Fruit fly (Drosophila melanogaster) whole organism, embryonic: Measurements from ENCODE around the gene Vm26Aa.

Experiments used
- ATbp ChIP-seq: fragments of 200-800 bp; sonication (Bioruptor generic); optimal IDR thresholded peaks from 2 replicates; lab custom pipeline; 2017; ENCODE audit warnings: missing biosample characterization, mild to moderate bottlenecking, missing genetic modification characterization, missing genetic modification reagents
- B-H2 ChIP-seq: fragments of 200-800 bp; sonication (Bioruptor generic); optimal IDR thresholded peaks from 2 replicates; lab custom pipeline; 2018; ENCODE audit warnings: missing biosample characterization, mild to moderate bottlenecking, missing genetic modification characterization
- BtbVII ChIP-seq: fragments of 200-800 bp; sonication (Bioruptor generic); optimal IDR thresholded peaks from 3 replicates; lab custom pipeline; 2017; ENCODE audit warnings: missing biosample characterization, mild to moderate bottlenecking, missing genetic modification characterization
- CG10267 ChIP-seq: fragments of 200-800 bp; sonication (Bioruptor generic); optimal IDR thresholded peaks from 2 replicates; lab custom pipeline; 2018; ENCODE audit warnings: missing biosample characterization, mild to moderate bottlenecking, missing genetic modification characterization, moderate library complexity
- CG10366 ChIP-seq: fragments of 200-800 bp; sonication (Bioruptor generic); IDR thresholded peaks from 2 replicates; pipeline ENCODE4 v1.3.6; 2022; ENCODE audit warnings: missing biosample characterization, missing genetic modification characterization
- CG12071 ChIP-seq: fragments of 200-800 bp; sonication (Bioruptor generic); optimal IDR thresholded peaks from 3 replicates; lab custom pipeline; 2018; ENCODE audit warnings: missing biosample characterization, mild to moderate bottlenecking, missing genetic modification characterization
- CG12299 ChIP-seq: fragments of 200-800 bp; sonication (Bioruptor generic); optimal IDR thresholded peaks from 2 replicates; lab custom pipeline; 2018; ENCODE audit warnings: missing biosample characterization, mild to moderate bottlenecking, missing genetic modification characterization
- CG12391 ChIP-seq: fragments of 200-800 bp; sonication (Bioruptor generic); optimal IDR thresholded peaks from 3 replicates; lab custom pipeline; 2018; ENCODE audit warnings: missing biosample characterization, mild to moderate bottlenecking, missing genetic modification characterization, moderate library complexity
- CG14441 ChIP-seq: fragments of 200-800 bp; sonication (Bioruptor generic); IDR thresholded peaks from 2 replicates; pipeline ENCODE4 v1.3.6; 2022; ENCODE audit warnings: missing biosample characterization, missing genetic modification characterization
- CG14860 ChIP-seq: fragments of 200-800 bp; sonication (Bioruptor generic); IDR thresholded peaks from 3 replicates; pipeline ENCODE4 v1.3.6; 2022; ENCODE audit warnings: missing biosample characterization, missing genetic modification characterization; ENCODE audit not compliant: partially characterized antibody
- CG15479 ChIP-seq: fragments of 200-800 bp; sonication (Bioruptor generic); optimal IDR thresholded peaks from 3 replicates; lab custom pipeline; 2019; ENCODE audit warnings: missing biosample characterization, mild to moderate bottlenecking, missing genetic modification characterization, moderate library complexity
- CG17186 ChIP-seq: fragments of 200-800 bp; sonication (Bioruptor generic); optimal IDR thresholded peaks from 3 replicates; lab custom pipeline; 2017; ENCODE audit warnings: missing biosample characterization, missing genetic modification reagents, missing genetic modification characterization
- CG1832 ChIP-seq: fragments of 200-800 bp; sonication (Bioruptor generic); optimal IDR thresholded peaks from 2 replicates; lab custom pipeline; 2017; ENCODE audit warnings: missing biosample characterization, mild to moderate bottlenecking, missing genetic modification characterization, inconsistent platforms
- CG18476 ChIP-seq: fragments of 200-800 bp; sonication (Bioruptor generic); optimal IDR thresholded peaks from 2 replicates; lab custom pipeline; 2016; ENCODE audit warnings: missing biosample characterization, mild to moderate bottlenecking, missing genetic modification characterization
- CG2199 ChIP-seq: fragments of 200-800 bp; sonication (Bioruptor generic); IDR thresholded peaks from 3 replicates; pipeline ENCODE4 v1.3.6; 2022; ENCODE audit warnings: missing biosample characterization, missing genetic modification characterization
- CG30403 ChIP-seq: fragments of 200-800 bp; sonication (Bioruptor generic); optimal IDR thresholded peaks from 3 replicates; lab custom pipeline; 2016; ENCODE audit warnings: missing biosample characterization, missing genetic modification characterization
- CG3065 ChIP-seq: fragments of 200-800 bp; sonication (Bioruptor generic); optimal IDR thresholded peaks from 2 replicates; lab custom pipeline; 2016; ENCODE audit warnings: missing biosample characterization, missing genetic modification characterization
- CG34376 ChIP-seq: fragments of 200-800 bp; sonication (Bioruptor generic); optimal IDR thresholded peaks from 2 replicates; lab custom pipeline; 2018; ENCODE audit warnings: missing biosample characterization, mild to moderate bottlenecking, missing genetic modification characterization
- CG3838 ChIP-seq: fragments of 200-800 bp; sonication (Bioruptor generic); optimal IDR thresholded peaks from 3 replicates; lab custom pipeline; 2016; ENCODE audit warnings: missing biosample characterization, missing genetic modification characterization
- CG4820 ChIP-seq: fragments of 200-800 bp; sonication (Bioruptor generic); optimal IDR thresholded peaks from 3 replicates; lab custom pipeline; 2016; ENCODE audit warnings: missing biosample characterization, missing genetic modification characterization
- CG7987 ChIP-seq: fragments of 200-800 bp; sonication (Bioruptor generic); optimal IDR thresholded peaks from 2 replicates; lab custom pipeline; 2018; ENCODE audit warnings: missing biosample characterization, mild to moderate bottlenecking, missing genetic modification characterization, moderate library complexity
- CG8924 ChIP-seq: fragments of 200-800 bp; optimal IDR thresholded peaks from 3 replicates; lab custom pipeline; 2019; ENCODE audit warnings: missing biosample characterization, mild to moderate bottlenecking, missing genetic modification characterization, moderate library complexity
- CG9727 ChIP-seq: fragments of 200-800 bp; sonication (Bioruptor generic); optimal IDR thresholded peaks from 3 replicates; lab custom pipeline; 2017; ENCODE audit warnings: missing biosample characterization, mild to moderate bottlenecking, missing genetic modification characterization
- CG9876 ChIP-seq: fragments of 200-800 bp; sonication (Bioruptor generic); optimal IDR thresholded peaks from 2 replicates; lab custom pipeline; 2016; ENCODE audit warnings: missing biosample characterization, missing genetic modification characterization
- Deaf1 ChIP-seq: fragments of 200-800 bp; optimal IDR thresholded peaks from 3 replicates; lab custom pipeline; 2019; ENCODE audit warnings: missing biosample characterization, mild to moderate bottlenecking, missing genetic modification characterization, moderate library complexity
- Dip2 ChIP-seq: fragments of 200-800 bp; sonication (Bioruptor generic); IDR thresholded peaks from 2 replicates; pipeline ENCODE4 v1.3.6; 2022; ENCODE audit warnings: missing biosample characterization, missing genetic modification characterization
- Hr78 ChIP-seq, 2 experiments: fragments of 200-800 bp in 1 of 2; fragments of >200 bp in 1 of 2; sonication (Bioruptor generic) in 1 of 2; optimal IDR thresholded peaks; 2 replicates each; lab custom pipeline; 2017 to 2019; ENCODE audit warnings: missing biosample characterization in 2 of 2, missing genetic modification characterization in 2 of 2, mild to moderate bottlenecking in 1 of 2, moderate library complexity in 1 of 2
- Med ChIP-seq: fragments of 200-800 bp; sonication (Bioruptor generic); peaks from one replicate; lab custom pipeline; 2016; ENCODE audit warnings: missing biosample characterization, missing genetic modification characterization, mild to moderate bottlenecking, inconsistent platforms, moderate library complexity
- NFAT ChIP-seq: fragments of 200-800 bp; sonication (Bioruptor generic); IDR thresholded peaks from 2 replicates; pipeline ENCODE4 v1.3.6; 2022; ENCODE audit warnings: missing biosample characterization, missing genetic modification characterization
- Nf-YB ChIP-seq: fragments of 200-800 bp; sonication (Bioruptor generic); optimal IDR thresholded peaks from 3 replicates; lab custom pipeline; 2019; ENCODE audit warnings: missing biosample characterization, mild to moderate bottlenecking, missing genetic modification characterization, moderate library complexity
- Pdp1 ChIP-seq, 2 experiments: fragments of 200-800 bp; sonication (Bioruptor generic); optimal IDR thresholded peaks; 3 replicates each; lab custom pipeline; 2016; ENCODE audit warnings: missing biosample characterization in 2 of 2, missing genetic modification characterization in 2 of 2, mild to moderate bottlenecking in 1 of 2, moderate library complexity in 1 of 2
- amos ChIP-seq: fragments of 200-800 bp; sonication (Bioruptor generic); IDR thresholded peaks from 2 replicates; pipeline ENCODE4 v1.3.6; 2022; ENCODE audit warnings: missing biosample characterization, missing genetic modification characterization; ENCODE audit not compliant: partially characterized antibody
- bowl ChIP-seq: fragments of 200-800 bp; sonication (Bioruptor generic); IDR thresholded peaks from 2 replicates; pipeline ENCODE4 v1.3.6; 2022; ENCODE audit warnings: missing biosample characterization, missing genetic modification characterization
- br ChIP-seq: fragments of >200 bp; optimal IDR thresholded peaks from 2 replicates; lab custom pipeline; 2017
- disco-r ChIP-seq: fragments of 200-800 bp; sonication (Bioruptor generic); optimal IDR thresholded peaks from 2 replicates; lab custom pipeline; 2016; ENCODE audit warnings: missing biosample characterization, missing genetic modification characterization
- ewg ChIP-seq: fragments of 200-800 bp; sonication (Bioruptor generic); optimal IDR thresholded peaks from 3 replicates; lab custom pipeline; 2017; ENCODE audit warnings: mild to moderate bottlenecking, missing biosample characterization, missing genetic modification reagents, missing genetic modification characterization
- grn ChIP-seq: fragments of 200-800 bp; sonication (Bioruptor generic); optimal IDR thresholded peaks from 3 replicates; lab custom pipeline; 2017; ENCODE audit warnings: missing biosample characterization, missing genetic modification characterization
- gt ChIP-seq: fragments of 200-800 bp; sonication (Bioruptor generic); IDR thresholded peaks from 2 replicates; pipeline ENCODE4 v1.3.6; 2022; ENCODE audit warnings: missing biosample characterization, missing genetic modification characterization
- lilli ChIP-seq: fragments of 200-800 bp; sonication (Bioruptor generic); optimal IDR thresholded peaks from 3 replicates; lab custom pipeline; 2016; ENCODE audit warnings: missing biosample characterization, missing genetic modification characterization
- nom ChIP-seq: fragments of 200-800 bp; sonication (Bioruptor generic); optimal IDR thresholded peaks from 2 replicates; lab custom pipeline; 2017; ENCODE audit warnings: missing biosample characterization, missing genetic modification characterization, mild to moderate bottlenecking, moderate library complexity, missing genetic modification reagents
- phol ChIP-seq: fragments of 200-800 bp; sonication (Bioruptor generic); optimal IDR thresholded peaks from 3 replicates; lab custom pipeline; 2018; ENCODE audit warnings: missing biosample characterization, mild to moderate bottlenecking, missing genetic modification characterization, moderate library complexity
- pros ChIP-seq: fragments of 200-800 bp; sonication (Bioruptor generic); optimal IDR thresholded peaks from 3 replicates; lab custom pipeline; 2019; ENCODE audit warnings: missing biosample characterization, mild to moderate bottlenecking, missing genetic modification characterization, moderate library complexity
- run ChIP-seq: fragments of 200-800 bp; sonication (Bioruptor generic); optimal IDR thresholded peaks from 3 replicates; lab custom pipeline; 2018; ENCODE audit warnings: missing biosample characterization, mild to moderate bottlenecking, missing genetic modification characterization
- scrt ChIP-seq: fragments of 200-800 bp; sonication (Bioruptor generic); optimal IDR thresholded peaks from 2 replicates; lab custom pipeline; 2018; ENCODE audit warnings: missing biosample characterization, mild to moderate bottlenecking, missing genetic modification characterization, moderate library complexity
- sug ChIP-seq: fragments of 200-800 bp; optimal IDR thresholded peaks from 2 replicates; lab custom pipeline; 2019; ENCODE audit warnings: missing biosample characterization, mild to moderate bottlenecking, missing genetic modification characterization, moderate library complexity
- tin ChIP-seq: fragments of 200-800 bp; sonication (Bioruptor generic); optimal IDR thresholded peaks from 3 replicates; lab custom pipeline; 2016; ENCODE audit warnings: missing biosample characterization, missing genetic modification characterization

Gene Vm26Aa

DNA sequence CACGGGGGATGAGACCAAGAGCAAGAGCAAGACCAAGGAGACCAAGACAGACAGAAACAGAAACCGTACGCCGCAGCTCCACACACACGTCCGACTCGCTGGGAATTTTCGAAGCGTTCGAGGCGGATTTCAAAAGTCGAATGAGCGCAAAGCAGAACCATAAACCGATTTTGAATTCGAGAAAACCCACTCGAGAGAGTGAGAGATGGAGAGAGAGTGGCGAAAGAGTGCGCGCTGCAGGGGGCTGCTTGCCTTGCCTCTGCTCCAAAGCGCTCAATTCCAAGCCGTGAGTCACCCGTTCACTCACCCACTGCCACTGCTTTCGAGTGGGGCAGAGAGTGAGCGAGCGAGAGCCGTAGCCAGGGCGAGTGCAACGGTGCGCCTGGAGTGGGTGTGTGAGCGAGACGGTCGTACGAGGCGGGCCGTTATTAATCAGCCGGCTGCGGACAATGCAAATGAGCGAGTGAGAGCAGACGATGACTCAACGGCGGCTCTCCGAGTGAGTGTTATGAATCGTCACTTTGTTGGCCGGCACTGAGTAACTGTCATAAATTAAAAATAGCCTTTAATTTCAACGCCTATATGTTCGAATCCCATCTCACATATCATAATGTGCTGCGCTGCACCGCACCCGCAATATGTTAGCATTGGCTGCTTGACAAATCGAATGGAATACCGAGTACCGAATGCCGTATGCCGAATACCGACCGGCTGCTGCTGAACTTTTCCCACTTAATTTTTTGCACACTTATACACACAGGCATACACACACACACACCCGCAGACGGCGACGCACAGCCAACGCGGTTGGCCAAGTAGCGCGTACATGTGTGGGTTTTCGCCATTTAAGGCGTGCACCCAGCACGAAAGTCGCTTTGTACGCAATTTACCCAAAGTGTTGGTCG is 20.1 kb upstream of the Vm26Aa start (continued):
- TF ChIP-seq CG3838 (GFP tag; lab: Kevin White, UChicago): no peak
- TF ChIP-seq BtbVII (GFP tag; lab: Kevin White, UChicago): peak; percentile 73
- TF ChIP-seq CG9727 (GFP tag; lab: Kevin White, UChicago): no peak
- peak; percentile 51 for TF ChIP-seq B-H2 (GFP tag; lab: Kevin White, UChicago)
- TF ChIP-seq grn: peak; percentile 4
- TF ChIP-seq Nf-YB: peak; percentile 20
- TF ChIP-seq CG8924 (tag; lab: Kevin White, UChicago): peak; percentile 23
- no peak for TF ChIP-seq CG2199
- TF ChIP-seq CG30403 (GFP tag; lab: Kevin White, UChicago): no peak
- peak in 1 of 2 experiments; percentile 19 for TF ChIP-seq Pdp1 (GFP tag; optimal IDR thresholded peaks at IDR 0.05; lab: Kevin White, UChicago)
- peak; percentile 75 for TF ChIP-seq CG34376 (GFP tag; lab: Kevin White, UChicago)
- TF ChIP-seq Deaf1 (tag; lab: Kevin White, UChicago): peak; percentile 51
- peak; percentile 42 for TF ChIP-seq CG7987 (GFP tag; lab: Kevin White, UChicago)
- no peak for TF ChIP-seq CG14860
- peak; percentile 68 for TF ChIP-seq CG12071 (GFP tag; lab: Kevin White, UChicago)
- TF ChIP-seq tin: peak; percentile 1
- TF ChIP-seq lilli (GFP tag; lab: Kevin White, UChicago): peak; percentile 9
- TF ChIP-seq CG12299 (tag; lab: Kevin White, UChicago): peak; percentile 64
- no peak for TF ChIP-seq CG4820 (GFP tag; lab: Kevin White, UChicago)

- TF ChIP-seq Hr78 (GFP tag; optimal IDR thresholded peaks at IDR 0.05; lab: Kevin White, UChicago) (peak in 1 of 2 experiments; percentile 33), CG10267 (peak; percentile 42), gt (no peak), amos (GFP tag; lab: Robert Waterston, UW) (no peak), CG17186 (GFP tag; lab: Kevin White, UChicago) (no peak), grn (peak; percentile 49), pros (GFP tag; lab: Kevin White, UChicago) (peak; percentile 40), br (lab: Kevin White, UChicago) (no peak), CG18476 (GFP tag; lab: Kevin White, UChicago) (no peak), disco-r (no peak), ewg (GFP tag; lab: Kevin White, UChicago) (peak; percentile 95), NFAT (GFP tag; lab: Robert Waterston, UW) (no peak), CG12299 (tag; lab: Kevin White, UChicago) (no peak), CG10366 (no peak), Dip2 (GFP tag; lab: Robert Waterston, UW) (no peak), scrt (no peak), nom (GFP tag; lab: Kevin White, UChicago) (no peak), ATbp (GFP tag; lab: Kevin White, UChicago) (no peak), CG3065 (GFP tag; lab: Kevin White, UChicago) (peak; percentile 31), CG9876 (GFP tag; lab: Kevin White, UChicago) (no peak), phol (tag; lab: Kevin White, UChicago) (peak; percentile 61), bowl (GFP tag; lab: Robert Waterston, UW) (no peak), Med (peak; percentile 38), CG14441 (no peak), CG1832 (GFP tag; lab: Kevin White, UChicago) (peak; percentile 46), CG12391 (tag; lab: Kevin White, UChicago) (no peak), CG15479 (peak; percentile 79), sug (tag; lab: Kevin White, UChicago) (peak; percentile 93), CG12071 (GFP tag; lab: Kevin White, UChicago) (peak; percentile 7), run (tag; lab: Kevin White, UChicago) (no peak)
These were observed 18.9 kb upstream of the Vm26Aa start for dm6 chr2L:5979055-5979399.
